Fruit fly (Drosophila melanogaster): ENCODE results near the gene Acbp6.

DNA sequence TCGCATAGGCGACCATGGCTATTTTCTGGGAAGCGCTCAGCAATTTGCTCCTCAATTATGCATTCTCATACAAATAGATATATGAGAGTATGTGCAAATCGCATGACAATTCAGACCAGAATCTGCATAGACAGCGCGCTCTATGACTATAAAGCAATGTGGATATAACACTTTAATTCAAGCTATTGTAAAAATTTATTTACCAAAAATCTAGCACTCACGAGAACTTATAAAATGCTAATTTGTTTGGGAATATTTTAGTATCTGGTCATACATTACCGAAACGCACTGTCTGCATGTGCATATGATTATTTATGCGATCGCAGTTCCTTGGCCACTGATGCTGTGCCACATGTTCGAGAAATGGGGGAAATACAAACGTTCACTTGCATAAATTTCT lies 22.1 kb downstream of the Acbp6 start:
- TF ChIP-seq kay (GFP tag; ENCODE audit: borderline replicate concordance) (no peak), CG5204 (GFP tag; optimal IDR thresholded peaks at IDR 0.05) (no peak), CG11617 (GFP tag; optimal IDR thresholded peaks at IDR 0.05) (no peak), Crg-1 (GFP tag; optimal IDR thresholded peaks at IDR 0.05) (no peak), CG1620 (GFP tag; optimal IDR thresholded peaks at IDR 0.05) (no peak), CG33017 (tag; optimal IDR thresholded peaks at IDR 0.05) (no peak), Clk (GFP tag; optimal IDR thresholded peaks at IDR 0.05) (no peak), cic (GFP tag; optimal IDR thresholded peaks at IDR 0.05) (no peak), CG7101 (tag; optimal IDR thresholded peaks at IDR 0.05) (no peak), pad (GFP tag; optimal IDR thresholded peaks at IDR 0.05) (no peak)
